Worm (Caenorhabditis elegans) whole organism, L2 larva: ENCODE measurements around the gene clec-162.

ENCODE experiments used
- F13H6.1 ChIP-seq: sonication (generic microtip); optimal IDR thresholded peaks from 2 replicates; lab custom pipeline; 2016; ENCODE audit warnings: missing genetic modification characterization, missing compliant biosample characterization
- aly-2 ChIP-seq: fragments of 150-350 bp; optimal IDR thresholded peaks from 2 replicates; lab custom pipeline; 2014; ENCODE audit warnings: missing biosample characterization, missing genetic modification characterization
- ceh-16 ChIP-seq: fragments of 150-350 bp; optimal IDR thresholded peaks from 2 replicates; lab custom pipeline; 2014; ENCODE audit warnings: missing biosample characterization, missing genetic modification characterization
- ceh-82 ChIP-seq: fragments of 150-350 bp; optimal IDR thresholded peaks from 2 replicates; lab custom pipeline; 2014; ENCODE audit warnings: missing biosample characterization, missing genetic modification characterization
- lin-13 ChIP-seq: fragments of 150-350 bp; optimal IDR thresholded peaks from 2 replicates; lab custom pipeline; 2014; ENCODE audit warnings: missing biosample characterization, missing genetic modification reagents, missing genetic modification characterization
- mdl-1 ChIP-seq, 2 experiments: fragments of 150-350 bp in 1 of 2; sonication (generic microtip) in 1 of 2; optimal IDR thresholded peaks; 2 replicates each; lab custom pipeline; 2017; ENCODE audit warnings: missing biosample characterization in 2 of 2, missing genetic modification characterization in 2 of 2
- nhr-10 ChIP-seq: sonication (generic microtip); optimal IDR thresholded peaks from 2 replicates; lab custom pipeline; 2017; ENCODE audit warnings: missing biosample characterization, missing genetic modification characterization
- nhr-12 ChIP-seq: fragments of 150-350 bp; optimal IDR thresholded peaks from 2 replicates; lab custom pipeline; 2014; ENCODE audit warnings: missing biosample characterization, missing genetic modification characterization
- nhr-237 ChIP-seq: fragments of 150-350 bp; optimal IDR thresholded peaks from 2 replicates; lab custom pipeline; 2014; ENCODE audit warnings: missing biosample characterization, missing genetic modification characterization
- skn-1 ChIP-seq: sonication (generic microtip); optimal IDR thresholded peaks from 2 replicates; lab custom pipeline; 2017; ENCODE audit warnings: missing biosample characterization, missing genetic modification characterization
- sma-9 ChIP-seq, 2 experiments: fragments of 150-350 bp in 1 of 2; sonication (generic microtip) in 1 of 2; optimal IDR thresholded peaks; 2 replicates each; lab custom pipeline; 2014 to 2016; ENCODE audit warnings: missing genetic modification characterization in 2 of 2, mild to moderate bottlenecking in 1 of 2, missing biosample characterization in 1 of 2, missing compliant biosample characterization in 1 of 2, missing genetic modification reagents in 1 of 2, moderate library complexity in 1 of 2
- snpc-4 ChIP-seq: fragments of 150-350 bp; optimal IDR thresholded peaks from 2 replicates; lab custom pipeline; 2014; ENCODE audit warnings: missing biosample characterization, missing genetic modification characterization
- ztf-11 ChIP-seq: sonication (generic microtip); optimal IDR thresholded peaks from 2 replicates; lab custom pipeline; 2017; ENCODE audit warnings: missing biosample characterization, missing genetic modification characterization

DNA sequence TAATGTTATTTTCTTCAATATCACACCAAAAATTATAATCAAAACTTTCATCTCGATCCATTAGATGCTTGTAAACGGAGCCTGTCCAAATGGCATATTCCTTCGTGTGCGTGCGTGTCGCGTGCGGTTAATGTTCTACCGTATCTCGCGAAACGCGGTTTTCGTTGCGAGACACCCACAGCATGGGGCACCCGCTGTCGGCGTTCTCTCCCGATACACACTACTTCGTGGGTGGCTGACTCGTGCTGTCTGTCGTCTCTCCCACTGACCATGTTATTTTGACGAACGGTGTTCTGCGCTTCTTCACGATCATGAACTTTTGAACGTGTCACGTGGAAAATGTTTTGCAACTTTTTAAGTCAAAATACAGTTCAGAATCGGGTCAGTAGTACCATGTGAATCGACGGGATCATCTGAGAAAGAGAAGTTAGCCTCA is 40.5 kb upstream of the clec-162 start:
- TF ChIP-seq ceh-82 (tag; lab: Kevin White, UChicago) (peak; percentile 86), lin-13 (peak; percentile 97), aly-2 (tag; lab: Kevin White, UChicago) (no peak), mdl-1 (tag; optimal IDR thresholded peaks at IDR 0.05; lab: Kevin White, UChicago) (peak; percentile 97 to 99), skn-1 (tag; lab: Kevin White, UChicago) (peak; percentile 41), ztf-11 (tag; lab: Kevin White, UChicago) (no peak), snpc-4 (tag; lab: Kevin White, UChicago) (peak; percentile 86), nhr-12 (tag; lab: Kevin White, UChicago) (peak; percentile 61), nhr-10 (peak; percentile 90), sma-9 (GFP tag; optimal IDR thresholded peaks at IDR 0.05; lab: Kevin White, UChicago) (peak; percentile 98), sma-9 (tag; optimal IDR thresholded peaks at IDR 0.05; lab: Kevin White, UChicago) (no peak), nhr-237 (peak; percentile 71), F13H6.1 (peak; percentile 99), ceh-16 (tag; lab: Kevin White, UChicago) (peak; percentile 99)
